Fruit fly (Drosophila melanogaster): ENCODE data around the gene robl37BC.
A peak's percentile ranks its signal among the peaks of the same experiment; 100 is the strongest.

robl37BC gene

DNA sequence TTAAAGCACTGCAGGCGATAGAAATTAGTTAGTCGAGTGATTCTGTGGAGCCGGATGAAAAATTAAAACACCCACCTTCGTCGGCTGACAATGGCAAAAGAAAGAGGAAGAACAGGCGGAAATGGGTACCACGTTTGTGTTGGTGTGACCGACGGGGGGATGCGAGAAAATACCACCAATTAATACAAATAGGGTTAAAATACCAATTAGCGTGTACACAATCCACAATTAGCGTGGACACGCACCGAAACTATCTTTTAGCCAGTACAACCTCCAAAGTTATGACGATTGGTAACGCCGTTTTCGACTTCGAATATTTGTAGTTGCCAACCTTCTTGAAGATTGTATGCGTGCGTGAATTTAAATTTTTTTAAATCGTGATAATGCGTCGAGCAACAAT, 1.5 kb upstream of the robl37BC start, which contains the start of gene RpL30 (continued):
- TF ChIP-seq pan (optimal IDR thresholded peaks at IDR 0.05) (no peak), pan (GFP tag; optimal IDR thresholded peaks at IDR 0.05 in 1 of 2, IDR thresholded peaks at IDR 0.05 in 1 of 2) (peak in 1 of 2 experiments; percentile 85), CG17912 (GFP tag; optimal IDR thresholded peaks at IDR 0.05) (peak; percentile 95), corto (GFP tag; optimal IDR thresholded peaks at IDR 0.05) (no peak), B-H2 (GFP tag; optimal IDR thresholded peaks at IDR 0.05) (peak; percentile 94), CG17802 (tag; optimal IDR thresholded peaks at IDR 0.05) (peak; percentile 62), gfzf (GFP tag; optimal IDR thresholded peaks at IDR 0.05) (peak; percentile 100), D19B (GFP tag; optimal IDR thresholded peaks at IDR 0.05) (peak; percentile 42), CG18011 (GFP tag; optimal IDR thresholded peaks at IDR 0.05) (peak; percentile 83), Ptx1 (GFP tag; IDR thresholded peaks at IDR 0.05) (peak; percentile 78), amos (GFP tag; IDR thresholded peaks at IDR 0.05; ENCODE audit: partially characterized antibody) (peak; percentile 69), CG4617 (GFP tag; optimal IDR thresholded peaks at IDR 0.05; ENCODE audit: borderline replicate concordance) (peak; percentile 79), jumu (GFP tag; optimal IDR thresholded peaks at IDR 0.05) (peak; percentile 83), CG10959 (GFP tag; IDR thresholded peaks at IDR 0.05) (peak; percentile 75), Asciz (GFP tag; optimal IDR thresholded peaks at IDR 0.05) (peak; percentile 90), CG31365 (tag; optimal IDR thresholded peaks at IDR 0.05) (peak; percentile 86), rib (GFP tag; IDR thresholded peaks at IDR 0.05) (peak; percentile 76), CG4730 (GFP tag; IDR thresholded peaks at IDR 0.05) (peak; percentile 17; the same call in 1 of the 2 replicates), Hr78 (GFP tag; optimal IDR thresholded peaks at IDR 0.05) (no peak), sug (tag; optimal IDR thresholded peaks at IDR 0.05) (peak; percentile 89), CG11723 (GFP tag; optimal IDR thresholded peaks at IDR 0.05) (peak; percentile 89), cas (GFP tag; IDR thresholded peaks at IDR 0.05) (peak; percentile 55; the same call in 1 of the 2 replicates), row (GFP tag; IDR thresholded peaks at IDR 0.05) (peak; percentile 60), CG7372 (GFP tag; IDR thresholded peaks at IDR 0.05) (peak; percentile 43; the same call in 1 of the 2 replicates), lab (GFP tag; optimal IDR thresholded peaks at IDR 0.05) (peak; percentile 98), jing (GFP tag; optimal IDR thresholded peaks at IDR 0.05) (peak; percentile 66), CG32767 (GFP tag; IDR thresholded peaks at IDR 0.05) (peak; percentile 56), CG8924 (tag; optimal IDR thresholded peaks at IDR 0.05) (peak; percentile 87), Gsc (GFP tag; IDR thresholded peaks at IDR 0.05) (no peak), CG11247 (GFP tag; IDR thresholded peaks at IDR 0.05) (peak; percentile 81), CG13123 (GFP tag; optimal IDR thresholded peaks at IDR 0.05) (peak; percentile 82), CG1832 (GFP tag; optimal IDR thresholded peaks at IDR 0.05) (no peak), CG15696 (tag; optimal IDR thresholded peaks at IDR 0.05) (peak; percentile 59), dimm (GFP tag; IDR thresholded peaks at IDR 0.05) (peak; percentile 50; the same call in 1 of the 2 replicates), shn (GFP tag; optimal IDR thresholded peaks at IDR 0.05) (peak; percentile 87), HHEX (GFP tag; optimal IDR thresholded peaks at IDR 0.05) (peak; percentile 95), twi (tag; optimal IDR thresholded peaks at IDR 0.05) (peak; percentile 77), CG6683 (GFP tag; optimal IDR thresholded peaks at IDR 0.05) (peak; percentile 92), Hsf (GFP tag; optimal IDR thresholded peaks at IDR 0.05) (peak; percentile 88), vvl (GFP tag; IDR thresholded peaks at IDR 0.05) (peak; percentile 97), CG16863 (GFP tag; optimal IDR thresholded peaks at IDR 0.05) (peak; percentile 86), hb (GFP tag; IDR thresholded peaks at IDR 0.05; ENCODE audit: partially characterized antibody) (no peak), CG31224 (GFP tag; IDR thresholded peaks at IDR 0.05) (peak; percentile 77), Rfx (GFP tag; IDR thresholded peaks at IDR 0.05) (peak; percentile 93), trh (GFP tag; optimal IDR thresholded peaks at IDR 0.05) (peak; percentile 80), disco-r (GFP tag; optimal IDR thresholded peaks at IDR 0.05) (peak; percentile 84), Taf1 (GFP tag; IDR thresholded peaks at IDR 0.05) (peak; percentile 37; the same call in 1 of the 2 replicates), usp (GFP tag; optimal IDR thresholded peaks at IDR 0.05) (no peak), Dip2 (GFP tag; IDR thresholded peaks at IDR 0.05) (no peak), CG4424 (GFP tag; optimal IDR thresholded peaks at IDR 0.05) (peak; percentile 83), CG1603 (tag; optimal IDR thresholded peaks at IDR 0.05) (peak; percentile 97)

Data from whole organism, embryonic.